Worm (Caenorhabditis elegans) whole organism, L3 larva: Measurements from ENCODE around the gene emb-5.

Experiments
- nhr-77 ChIP-seq: fragments of 150-350 bp; optimal IDR thresholded peaks from 2 replicates; lab custom pipeline; 2014; ENCODE audit warnings: missing biosample characterization, missing genetic modification characterization
- snpc-4 ChIP-seq: fragments of 150-350 bp; optimal IDR thresholded peaks from 2 replicates; lab custom pipeline; 2014; ENCODE audit warnings: missing biosample characterization, missing genetic modification characterization
- ztf-11 ChIP-seq: fragments of 150-350 bp; optimal IDR thresholded peaks from 2 replicates; lab custom pipeline; 2014; ENCODE audit warnings: missing biosample characterization, missing genetic modification characterization

DNA sequence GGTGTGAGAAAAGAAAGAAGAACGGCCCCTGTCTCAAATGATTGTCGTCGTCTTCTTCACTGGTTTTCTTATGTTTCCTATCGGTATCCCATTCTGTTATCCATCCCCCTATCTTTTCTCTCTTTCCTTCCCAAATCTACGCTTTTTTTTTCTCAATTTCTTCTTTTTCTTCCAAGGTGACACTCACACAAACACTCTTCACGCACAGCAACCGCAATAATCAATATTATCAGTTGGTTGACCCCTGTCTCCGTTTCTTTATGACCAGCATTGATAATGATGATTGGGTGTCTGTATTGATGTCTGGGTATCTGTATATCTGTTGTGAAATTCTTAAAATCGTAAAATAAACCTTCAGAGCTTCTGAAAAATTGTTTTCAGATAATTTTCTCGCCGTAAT lies 20.4 kb upstream of the emb-5 start:
- TF ChIP-seq ztf-11 (tag; lab: Kevin White, UChicago) (no peak), snpc-4 (tag; lab: Kevin White, UChicago) (no peak), nhr-77 (tag; lab: Kevin White, UChicago) (no peak)
